Fruit fly (Drosophila melanogaster) Kc167 (cell line): ENCODE measurements around the gene CG3566.

Experiments
- Myc ChIP-seq: fragments of >200 bp; optimal IDR thresholded peaks from 2 replicates; lab custom pipeline; 2017; ENCODE audit warnings: missing external identifiers
- Sin3A ChIP-seq: fragments of >200 bp; optimal IDR thresholded peaks from 2 replicates; lab custom pipeline; 2018; ENCODE audit warnings: missing external identifiers
- h ChIP-seq: fragments of >200 bp; optimal IDR thresholded peaks from 3 replicates; lab custom pipeline; 2018; ENCODE audit warnings: missing external identifiers
- insv ChIP-seq: fragments of >200 bp; optimal IDR thresholded peaks from 3 replicates; lab custom pipeline; 2018; ENCODE audit warnings: missing external identifiers
- psq ChIP-seq: fragments of >200 bp; optimal IDR thresholded peaks from 2 replicates; lab custom pipeline; 2017; ENCODE audit warnings: missing external identifiers
- ttk ChIP-seq: sonication (Bioruptor generic); optimal IDR thresholded peaks from 2 replicates; lab custom pipeline; 2017; ENCODE audit warnings: missing external identifiers

DNA sequence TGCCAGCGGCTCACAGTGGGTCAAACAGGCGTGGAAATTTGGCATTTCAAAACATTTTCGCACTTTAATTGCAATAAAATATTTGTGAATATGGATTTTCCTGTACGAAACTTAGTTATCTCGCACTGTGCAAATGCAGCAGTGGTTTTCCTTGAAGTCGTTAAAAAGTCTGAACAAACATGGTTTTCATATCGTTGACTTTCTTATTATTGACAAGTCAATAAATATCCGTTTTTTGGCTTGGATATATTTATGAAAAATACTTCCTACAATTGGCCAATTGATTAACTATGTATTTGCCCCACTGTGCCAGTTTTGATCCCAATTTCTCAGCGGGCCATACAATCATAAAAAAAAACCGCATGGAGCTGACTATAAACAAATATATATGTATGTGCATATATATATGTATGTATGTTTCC lies 11.1 kb downstream of the CG3566 start:
- TF ChIP-seq Myc (no peak), insv (no peak), psq (no peak), h (no peak), ttk (lab: Kevin White, UChicago) (no peak), Sin3A (lab: Kevin White, UChicago) (no peak)
